Worm (Caenorhabditis elegans): ENCODE data around the gene ttr-12.

DNA sequence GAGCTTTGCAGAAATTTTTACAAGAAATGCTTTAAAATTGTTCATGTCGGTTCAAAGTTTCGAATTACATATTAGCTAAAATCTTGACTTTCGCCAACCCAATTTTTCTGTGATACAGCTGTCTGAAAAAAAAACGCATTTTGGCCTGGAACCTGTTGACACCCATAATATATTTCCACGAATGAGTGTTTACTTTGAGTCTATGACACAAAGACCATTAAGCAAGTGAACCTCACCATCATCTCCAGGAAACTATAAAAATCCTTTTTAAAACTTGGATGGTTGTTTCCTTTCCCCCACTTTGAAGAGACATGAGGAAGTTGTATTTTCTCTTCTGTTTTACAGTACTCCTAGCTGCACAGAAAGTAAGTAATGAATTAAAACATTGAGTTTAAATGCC, 34.3 kb downstream of the ttr-12 start, which contains the start of gene clec-263:
- TF ChIP-seq elt-2 (tag; optimal IDR thresholded peaks at IDR 0.05) (no peak), nfya-1 (tag; optimal IDR thresholded peaks at IDR 0.05; ENCODE audit: insufficient read depth) (no peak), mdl-1 (tag; optimal IDR thresholded peaks at IDR 0.05) (no peak), lin-15B (tag; optimal IDR thresholded peaks at IDR 0.05) (no peak), lin-39 (tag; optimal IDR thresholded peaks at IDR 0.05) (no peak), snpc-4 (tag; optimal IDR thresholded peaks at IDR 0.05) (no peak), nhr-237 (tag; optimal IDR thresholded peaks at IDR 0.05) (no peak), ama-1 (optimal IDR thresholded peaks at IDR 0.05) (no peak), egl-27 (tag; optimal IDR thresholded peaks at IDR 0.05) (no peak), zag-1 (tag; optimal IDR thresholded peaks at IDR 0.05) (no peak), eor-1 (tag; optimal IDR thresholded peaks at IDR 0.05) (no peak), nhr-11 (tag; optimal IDR thresholded peaks at IDR 0.05) (no peak), elt-3 (tag; optimal IDR thresholded peaks at IDR 0.05) (no peak), nhr-12 (tag; optimal IDR thresholded peaks at IDR 0.05) (no peak)
